Fruit fly (Drosophila melanogaster) whole organism, wandering third instar larva: ENCODE measurements around the gene CG5697.

Source experiments
- Abd-B ChIP-seq: fragments of >200 bp; optimal IDR thresholded peaks from 2 replicates; lab custom pipeline; 2017; ENCODE audit warnings: missing biosample characterization, missing genetic modification characterization
- CG32264 ChIP-seq: fragments of 200-800 bp; sonication (Bioruptor generic); optimal IDR thresholded peaks from 2 replicates; lab custom pipeline; 2016; ENCODE audit warnings: missing biosample characterization, missing genetic modification characterization
- CG9705 ChIP-seq: fragments of 200-800 bp; sonication (Bioruptor generic); optimal IDR thresholded peaks from 2 replicates; lab custom pipeline; 2018; ENCODE audit warnings: missing biosample characterization, mild to moderate bottlenecking, missing genetic modification characterization
- Dfd ChIP-seq: fragments of >200 bp; optimal IDR thresholded peaks from 2 replicates; lab custom pipeline; 2017; ENCODE audit warnings: missing biosample characterization, missing genetic modification characterization
- Dif ChIP-seq: fragments of 200-275, 200-300 bp; sonication (Bioruptor generic); optimal IDR thresholded peaks from 2 replicates; lab custom pipeline; 2018; ENCODE audit warnings: missing biosample characterization, missing genetic modification characterization; ENCODE audit not compliant: partially characterized antibody
- GATAd ChIP-seq: sonication (Bioruptor generic); optimal IDR thresholded peaks from 2 replicates; lab custom pipeline; 2016; ENCODE audit warnings: missing biosample characterization, missing genetic modification characterization
- HLH106 ChIP-seq: fragments of 200-800 bp; optimal IDR thresholded peaks from 3 replicates; lab custom pipeline; 2019; ENCODE audit warnings: missing biosample characterization, mild to moderate bottlenecking, missing genetic modification characterization, moderate library complexity
- Hr78 ChIP-seq: fragments of >200 bp; optimal IDR thresholded peaks from 2 replicates; lab custom pipeline; 2017; ENCODE audit warnings: missing biosample characterization, missing genetic modification characterization
- Jra ChIP-seq: sonication (Bioruptor generic); optimal IDR thresholded peaks from 2 replicates; lab custom pipeline; 2016; ENCODE audit warnings: missing biosample characterization, missing genetic modification characterization
- Mio ChIP-seq: sonication (Bioruptor generic); optimal IDR thresholded peaks from 2 replicates; lab custom pipeline; 2016; ENCODE audit warnings: missing biosample characterization, missing genetic modification characterization
- Myc ChIP-seq: fragments of >200 bp; optimal IDR thresholded peaks from 2 replicates; lab custom pipeline; 2017
- OdsH ChIP-seq: fragments of 200-800 bp; sonication (Bioruptor generic); optimal IDR thresholded peaks from 2 replicates; lab custom pipeline; 2016; ENCODE audit warnings: missing biosample characterization, mild to moderate bottlenecking, missing genetic modification characterization
- Rel ChIP-seq, 2 experiments: fragments of 200-800 bp; sonication (Bioruptor generic) in 1 of 2; optimal IDR thresholded peaks; 2 replicates in 1 of 2; 3 replicates in 1 of 2; lab custom pipeline; 2016 to 2019; ENCODE audit warnings: mild to moderate bottlenecking in 2 of 2, missing biosample characterization in 2 of 2, missing genetic modification characterization in 2 of 2, moderate library complexity in 1 of 2
- Sp1 ChIP-seq: fragments of 200-800 bp; sonication (Bioruptor generic); optimal IDR thresholded peaks from 3 replicates; lab custom pipeline; 2019; ENCODE audit warnings: missing biosample characterization, mild to moderate bottlenecking, missing genetic modification characterization, moderate library complexity
- Vsx2 ChIP-seq: fragments of 200-300, 225-300 bp; sonication (Bioruptor generic); optimal IDR thresholded peaks from 2 replicates; lab custom pipeline; 2018; ENCODE audit warnings: missing biosample characterization, missing genetic modification characterization; ENCODE audit not compliant: partially characterized antibody
- br ChIP-seq: fragments of 200-800 bp; sonication (Bioruptor generic); optimal IDR thresholded peaks from 2 replicates; lab custom pipeline; 2016; ENCODE audit warnings: missing biosample characterization, missing genetic modification characterization
- brk ChIP-seq: fragments of 200-800 bp; sonication (Bioruptor generic); optimal IDR thresholded peaks from 2 replicates; lab custom pipeline; 2016; ENCODE audit warnings: missing biosample characterization, mild to moderate bottlenecking, missing genetic modification characterization
- dl ChIP-seq, 2 experiments: fragments of 175-275, 200-275 bp in 1 of 2; fragments of 200-275 bp in 1 of 2; sonication (Bioruptor generic); optimal IDR thresholded peaks; lab custom pipeline; 2018; ENCODE audit warnings: mild to moderate bottlenecking in 2 of 2, missing biosample characterization in 2 of 2, missing genetic modification characterization in 2 of 2, moderate library complexity in 2 of 2; ENCODE audit not compliant: partially characterized antibody in 2 of 2, insufficient read depth in 1 of 2
- dmrt93B ChIP-seq: fragments of 200-800 bp; sonication (Bioruptor generic); optimal IDR thresholded peaks from 2 replicates; lab custom pipeline; 2018; ENCODE audit warnings: missing biosample characterization, mild to moderate bottlenecking, missing genetic modification characterization
- dsf ChIP-seq: sonication (Bioruptor generic); optimal IDR thresholded peaks from 2 replicates; lab custom pipeline; 2016; ENCODE audit warnings: missing biosample characterization, missing genetic modification characterization, borderline replicate concordance
- ey ChIP-seq: fragments of 200-800 bp; sonication (Bioruptor generic); optimal IDR thresholded peaks from 2 replicates; lab custom pipeline; 2016; ENCODE audit warnings: missing biosample characterization, missing genetic modification characterization
- foxo ChIP-seq, 2 experiments: fragments of 200-800 bp; sonication (Bioruptor generic); optimal IDR thresholded peaks; 2 replicates in 1 of 2; 3 replicates in 1 of 2; lab custom pipeline; 2016 to 2017; ENCODE audit warnings: missing biosample characterization in 2 of 2, missing genetic modification characterization in 2 of 2
- fru ChIP-seq: fragments of 200-800 bp; sonication (Bioruptor generic); optimal IDR thresholded peaks from 3 replicates; lab custom pipeline; 2016; ENCODE audit warnings: missing biosample characterization, mild to moderate bottlenecking, missing genetic modification characterization
- h ChIP-seq: fragments of 200-800 bp; sonication (Bioruptor generic); optimal IDR thresholded peaks from 3 replicates; lab custom pipeline; 2016; ENCODE audit warnings: missing biosample characterization, mild to moderate bottlenecking, missing genetic modification characterization
- jim ChIP-seq: fragments of 175-275, 200-325 bp; sonication (Bioruptor generic); optimal IDR thresholded peaks from 2 replicates; lab custom pipeline; 2016; ENCODE audit warnings: missing biosample characterization, mild to moderate bottlenecking, missing genetic modification characterization
- lola ChIP-seq: fragments of >200 bp; optimal IDR thresholded peaks from 2 replicates; lab custom pipeline; 2017; ENCODE audit warnings: missing biosample characterization, missing genetic modification characterization
- pan ChIP-seq: fragments of >200 bp; optimal IDR thresholded peaks from 2 replicates; lab custom pipeline; 2017
- psq ChIP-seq: fragments of 200-800 bp; sonication (Bioruptor generic); optimal IDR thresholded peaks from 3 replicates; lab custom pipeline; 2017; ENCODE audit warnings: missing biosample characterization, mild to moderate bottlenecking, missing genetic modification characterization, moderate library complexity
- rgr ChIP-seq: fragments of 200-800 bp; sonication (Bioruptor generic); optimal IDR thresholded peaks from 3 replicates; lab custom pipeline; 2016; ENCODE audit warnings: missing biosample characterization, mild to moderate bottlenecking, missing genetic modification characterization
- sage ChIP-seq: fragments of 200-800 bp; sonication (Bioruptor generic); optimal IDR thresholded peaks from 2 replicates; lab custom pipeline; 2016; ENCODE audit warnings: missing biosample characterization, mild to moderate bottlenecking, missing genetic modification characterization
- sv ChIP-seq: fragments of 200-800 bp; sonication (Bioruptor generic); optimal IDR thresholded peaks from 3 replicates; lab custom pipeline; 2016; ENCODE audit warnings: missing biosample characterization, missing genetic modification characterization
- tai ChIP-seq: sonication (Bioruptor generic); optimal IDR thresholded peaks from 2 replicates; lab custom pipeline; 2016; ENCODE audit warnings: missing biosample characterization, missing genetic modification characterization
- woc ChIP-seq: sonication (Bioruptor generic); optimal IDR thresholded peaks from 2 replicates; lab custom pipeline; 2016; ENCODE audit warnings: missing biosample characterization, mild to moderate bottlenecking, missing genetic modification characterization

Gene CG5697

dm6 chr3R:20987836-20988235 is 27.9 kb upstream of the CG5697 start, which contains the start of gene CG43446:
CG43446 (minus strand) TSS chr3R:20987936.
- TF ChIP-seq brk (GFP tag; lab: Kevin White, UChicago) (no peak), h (no peak), Hr78 (GFP tag; lab: Kevin White, UChicago) (no peak), rgr (GFP tag; lab: Kevin White, UChicago) (no peak), woc (no peak), HLH106 (no peak), pan (lab: Kevin White, UChicago) (no peak), foxo (GFP tag; optimal IDR thresholded peaks at IDR 0.05; lab: Kevin White, UChicago) (no peak), Vsx2 (no peak), Myc (lab: Kevin White, UChicago) (no peak)

DNA sequence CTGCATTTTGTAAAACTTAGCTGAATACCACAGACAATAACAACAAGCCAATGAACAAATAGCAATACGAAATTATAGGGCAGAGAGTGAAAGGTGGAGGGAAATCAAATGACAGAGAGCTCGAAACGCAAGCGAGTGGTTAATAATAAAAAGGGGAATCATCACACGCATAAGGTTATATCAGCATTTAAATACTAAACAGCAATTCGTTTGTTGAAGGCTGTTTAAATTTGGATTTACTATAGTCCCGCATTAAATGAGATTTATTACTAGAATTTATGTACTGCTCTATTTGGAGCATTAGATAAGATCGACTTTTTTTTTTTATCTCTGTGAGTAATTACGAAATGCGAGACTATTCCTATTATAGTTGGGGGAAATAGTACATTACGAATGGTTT is 27.2 kb upstream of the CG5697 start:
- TF ChIP-seq ey (GFP tag; lab: Kevin White, UChicago) (no peak), tai (GFP tag; lab: Kevin White, UChicago) (no peak), GATAd (no peak)

- no peak for TF ChIP-seq rgr (GFP tag; lab: Kevin White, UChicago)
- no peak for TF ChIP-seq Dfd
- no peak for TF ChIP-seq Sp1
- TF ChIP-seq dsf (GFP tag; lab: Kevin White, UChicago): no peak
- no peak for TF ChIP-seq Jra
- no peak for TF ChIP-seq GATAd
- no peak for TF ChIP-seq OdsH
- TF ChIP-seq sage (GFP tag; lab: Kevin White, UChicago): no peak
- TF ChIP-seq Dif (GFP tag; lab: Kevin White, UChicago): no peak
- no peak for TF ChIP-seq brk (GFP tag; lab: Kevin White, UChicago)
- no peak for TF ChIP-seq ey (GFP tag; lab: Kevin White, UChicago)
- no peak for TF ChIP-seq tai (GFP tag; lab: Kevin White, UChicago)
- no peak for TF ChIP-seq sv
- TF ChIP-seq woc: no peak
- TF ChIP-seq dl (GFP tag; optimal IDR thresholded peaks at IDR 0.05; lab: Kevin White, UChicago; ENCODE audit: insufficient read depth in 1 of 2, partially characterized antibody in 2 of 2): no peak
- TF ChIP-seq CG9705 (GFP tag; lab: Kevin White, UChicago): no peak
Observed at dm6 chr3R:20989046-20989445, 26.7 kb upstream of the CG5697 start.

DNA sequence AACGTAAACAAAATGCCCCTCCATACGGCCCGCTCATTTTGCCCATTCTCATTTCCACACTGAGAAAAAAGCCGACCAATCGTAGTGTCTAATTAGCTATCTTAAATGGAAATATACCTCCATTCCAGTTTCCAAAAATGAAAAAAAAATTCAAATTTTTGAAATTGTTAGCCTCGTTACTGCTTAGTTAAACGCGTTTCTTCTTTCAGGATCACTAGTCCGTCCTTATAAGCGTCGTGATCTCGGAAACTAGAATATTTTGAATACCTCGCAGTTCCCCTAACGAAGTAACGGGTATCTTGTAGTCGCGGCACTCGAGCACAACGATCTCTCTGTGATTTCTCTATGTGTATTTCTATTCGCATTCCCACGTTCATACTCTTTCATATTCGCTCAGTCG is 26.1 kb upstream of the CG5697 start:
- peak; percentile 19 for TF ChIP-seq dmrt93B (GFP tag; lab: Kevin White, UChicago)
- TF ChIP-seq Dfd: no peak
- no peak for TF ChIP-seq dl (GFP tag; optimal IDR thresholded peaks at IDR 0.05; lab: Kevin White, UChicago; ENCODE audit: insufficient read depth in 1 of 2, partially characterized antibody in 2 of 2)
- peak; percentile 33 for TF ChIP-seq HLH106
- no peak for TF ChIP-seq jim (GFP tag; lab: Kevin White, UChicago)
- peak; percentile 23 for TF ChIP-seq sv

DNA sequence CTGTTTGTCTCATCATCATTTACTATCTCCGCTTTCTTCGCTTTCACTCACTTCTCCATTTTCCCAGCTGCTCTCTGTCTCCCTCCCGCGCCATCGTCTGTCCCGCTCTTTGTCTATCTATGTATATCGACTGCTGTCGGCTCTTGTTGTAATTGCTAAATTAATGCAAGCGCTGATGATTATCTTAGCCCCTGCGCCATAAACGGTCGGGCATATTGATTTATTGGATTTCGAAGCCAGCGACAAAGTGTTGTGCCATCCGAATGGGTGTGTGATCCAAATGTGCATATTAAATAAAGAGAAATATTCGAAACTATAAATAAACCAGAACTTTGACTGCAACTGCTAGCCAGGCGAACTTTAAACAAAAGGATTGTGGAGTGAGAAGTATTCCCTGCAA is 25.3 kb upstream of the CG5697 start:
- TF ChIP-seq tai (GFP tag; lab: Kevin White, UChicago) (no peak), woc (no peak), Dfd (no peak), dsf (GFP tag; lab: Kevin White, UChicago) (no peak), dmrt93B (GFP tag; lab: Kevin White, UChicago) (no peak), GATAd (no peak), br (GFP tag; lab: Kevin White, UChicago) (no peak), CG32264 (no peak), sage (GFP tag; lab: Kevin White, UChicago) (no peak), brk (GFP tag; lab: Kevin White, UChicago) (no peak), dl (GFP tag; optimal IDR thresholded peaks at IDR 0.05; lab: Kevin White, UChicago; ENCODE audit: insufficient read depth in 1 of 2, partially characterized antibody in 2 of 2) (no peak)
- TF ChIP-seq, all 38 proteins: peak for 0

DNA sequence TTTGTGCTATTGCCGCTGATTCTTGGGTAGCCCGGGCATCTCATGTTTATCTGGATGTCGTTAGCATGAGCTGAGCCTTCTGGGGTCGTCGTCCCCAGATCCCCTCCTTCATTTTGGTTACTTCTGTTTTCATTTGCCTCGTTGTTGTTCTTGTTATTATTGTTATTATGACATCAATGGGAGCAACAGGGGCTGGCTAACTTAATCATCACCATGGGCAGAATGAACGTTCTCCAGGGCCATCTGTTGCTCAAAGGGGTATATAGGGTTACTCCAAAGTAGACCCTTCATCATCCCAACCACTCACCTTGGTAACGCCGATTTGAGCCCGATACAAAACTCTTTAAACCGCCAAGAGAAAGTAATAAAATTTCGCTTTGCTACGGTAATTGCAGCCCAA is 17.4 kb upstream of the CG5697 start:
- TF ChIP-seq rgr (GFP tag; lab: Kevin White, UChicago) (no peak), fru (GFP tag; lab: Kevin White, UChicago) (no peak), Sp1 (no peak), Dfd (no peak), woc (no peak), Jra (no peak), Vsx2 (no peak), CG32264 (no peak), OdsH (no peak), Rel (GFP tag; optimal IDR thresholded peaks at IDR 0.05; lab: Kevin White, UChicago) (no peak), Rel (tag; optimal IDR thresholded peaks at IDR 0.05; lab: Kevin White, UChicago) (no peak), Mio (GFP tag; lab: Kevin White, UChicago) (no peak), psq (GFP tag; lab: Kevin White, UChicago) (no peak), dsf (GFP tag; lab: Kevin White, UChicago) (no peak), sage (GFP tag; lab: Kevin White, UChicago) (no peak), Abd-B (GFP tag; lab: Kevin White, UChicago) (no peak), foxo (GFP tag; optimal IDR thresholded peaks at IDR 0.05; lab: Kevin White, UChicago) (no peak), lola (no peak)
